Worm (Caenorhabditis elegans) whole organism, mixed stage, embryonic: ENCODE results near the gene str-250.

Source experiments
- M03D4.4 ChIP-seq: sonication (generic microtip); optimal IDR thresholded peaks from 2 replicates; lab custom pipeline; 2017; ENCODE audit warnings: mild to moderate bottlenecking, missing genetic modification characterization, missing compliant biosample characterization
- bed-3 ChIP-seq: fragments of 200-800 bp; sonication (Bioruptor generic); optimal IDR thresholded peaks from 3 replicates; lab custom pipeline; 2018; ENCODE audit warnings: mild to moderate bottlenecking, missing genetic modification characterization, moderate library complexity, missing compliant biosample characterization
- ceh-43 ChIP-seq: fragments of 200-800 bp; sonication (Bioruptor generic); optimal IDR thresholded peaks from 2 replicates; lab custom pipeline; 2018; ENCODE audit warnings: mild to moderate bottlenecking, missing genetic modification characterization, moderate library complexity, missing compliant biosample characterization
- ceh-83 ChIP-seq: fragments of 200-800 bp; sonication (Bioruptor generic); optimal IDR thresholded peaks from 2 replicates; lab custom pipeline; 2018; ENCODE audit warnings: mild to moderate bottlenecking, missing genetic modification characterization, missing compliant biosample characterization
- ces-1 ChIP-seq: fragments of 150-350 bp; optimal IDR thresholded peaks from 2 replicates; lab custom pipeline; 2014; ENCODE audit warnings: missing biosample characterization, missing genetic modification reagents, missing genetic modification characterization
- cnd-1 ChIP-seq: fragments of 200-800 bp; sonication (Bioruptor generic); optimal IDR thresholded peaks from 2 replicates; lab custom pipeline; 2018; ENCODE audit warnings: mild to moderate bottlenecking, missing genetic modification characterization, missing compliant biosample characterization
- elt-1 ChIP-seq: sonication (generic microtip); optimal IDR thresholded peaks from 2 replicates; lab custom pipeline; 2017; ENCODE audit warnings: missing genetic modification characterization, mild to moderate bottlenecking, missing compliant biosample characterization, antibody characterized with exemption, moderate library complexity, borderline replicate concordance; ENCODE audit not compliant: insufficient read depth
- flh-1 ChIP-seq: fragments of 200-800 bp; sonication (Bioruptor generic); optimal IDR thresholded peaks from 2 replicates; lab custom pipeline; 2018; ENCODE audit warnings: mild to moderate bottlenecking, missing genetic modification characterization, moderate library complexity, missing compliant biosample characterization
- ham-2 ChIP-seq: fragments of 200-800 bp; sonication (Bioruptor generic); optimal IDR thresholded peaks from 2 replicates; lab custom pipeline; 2018; ENCODE audit warnings: mild to moderate bottlenecking, missing genetic modification characterization, missing compliant biosample characterization
- hlh-1 ChIP-seq: fragments of 150-350 bp; optimal IDR thresholded peaks from 2 replicates; lab custom pipeline; 2014; ENCODE audit warnings: missing biosample characterization, missing genetic modification reagents, missing genetic modification characterization
- lin-13 ChIP-seq: fragments of 150-350 bp; optimal IDR thresholded peaks from 2 replicates; lab custom pipeline; 2014; ENCODE audit warnings: missing biosample characterization, missing genetic modification characterization
- lin-32 ChIP-seq: fragments of 200-800 bp; sonication (Bioruptor generic); optimal IDR thresholded peaks from 2 replicates; lab custom pipeline; 2018; ENCODE audit warnings: mild to moderate bottlenecking, missing genetic modification characterization, missing compliant biosample characterization
- mab-5 ChIP-seq: fragments of 150-350 bp; optimal IDR thresholded peaks from 2 replicates; lab custom pipeline; 2014; ENCODE audit warnings: missing biosample characterization, missing genetic modification characterization
- mep-1 ChIP-seq: fragments of 150-350 bp; optimal IDR thresholded peaks from 2 replicates; lab custom pipeline; 2017; ENCODE audit warnings: missing biosample characterization, missing genetic modification reagents, missing genetic modification characterization, inconsistent platforms
- mls-2 ChIP-seq: sonication (generic microtip); optimal IDR thresholded peaks from 2 replicates; lab custom pipeline; 2016; ENCODE audit warnings: mild to moderate bottlenecking, missing genetic modification characterization, moderate library complexity, missing compliant biosample characterization
- nhr-12 ChIP-seq: fragments of 150-350 bp; optimal IDR thresholded peaks from 2 replicates; lab custom pipeline; 2014; ENCODE audit warnings: missing biosample characterization, missing genetic modification characterization
- nhr-2 ChIP-seq: fragments of 150-350 bp; optimal IDR thresholded peaks from 2 replicates; lab custom pipeline; 2014; ENCODE audit warnings: missing biosample characterization, missing genetic modification characterization
- nhr-237 ChIP-seq: fragments of 150-350 bp; optimal IDR thresholded peaks from 2 replicates; lab custom pipeline; 2014; ENCODE audit warnings: missing biosample characterization, missing genetic modification characterization
- nhr-28 ChIP-seq: fragments of 150-350 bp; optimal IDR thresholded peaks from 2 replicates; lab custom pipeline; 2014; ENCODE audit warnings: missing biosample characterization, missing genetic modification characterization
- pha-4 ChIP-seq: fragments of 150-350 bp; optimal IDR thresholded peaks from 2 replicates; lab custom pipeline; 2018; ENCODE audit warnings: missing biosample characterization, missing genetic modification reagents, missing genetic modification characterization
- sem-2 ChIP-seq: fragments of 200-800 bp; sonication (Bioruptor generic); optimal IDR thresholded peaks from 2 replicates; lab custom pipeline; 2018; ENCODE audit warnings: mild to moderate bottlenecking, missing genetic modification characterization, missing compliant biosample characterization
- snpc-4 ChIP-seq: fragments of 150-350 bp; optimal IDR thresholded peaks from 2 replicates; lab custom pipeline; 2014; ENCODE audit warnings: missing biosample characterization, missing genetic modification characterization
- sptf-1 ChIP-seq: sonication (generic microtip); optimal IDR thresholded peaks from 2 replicates; lab custom pipeline; 2017; ENCODE audit warnings: mild to moderate bottlenecking, missing genetic modification characterization, moderate library complexity, missing compliant biosample characterization
- tbx-8 ChIP-seq: fragments of 200-800 bp; sonication (Bioruptor generic); optimal IDR thresholded peaks from 2 replicates; lab custom pipeline; 2018; ENCODE audit warnings: mild to moderate bottlenecking, missing genetic modification characterization, moderate library complexity, missing compliant biosample characterization
- unc-120 ChIP-seq: sonication (generic microtip); optimal IDR thresholded peaks from 2 replicates; lab custom pipeline; 2017; ENCODE audit warnings: missing genetic modification characterization, missing compliant biosample characterization; ENCODE audit not compliant: poor library complexity, severe bottlenecking
- unc-39 ChIP-seq: fragments of 150-350 bp; optimal IDR thresholded peaks from 2 replicates; lab custom pipeline; 2014; ENCODE audit warnings: missing biosample characterization, missing genetic modification characterization
- unc-62 ChIP-seq: fragments of 150-350 bp; optimal IDR thresholded peaks from 2 replicates; lab custom pipeline; 2014; ENCODE audit warnings: missing biosample characterization, missing genetic modification reagents, missing genetic modification characterization
- zip-8 ChIP-seq: fragments of 150-350 bp; optimal IDR thresholded peaks from 2 replicates; lab custom pipeline; 2014; ENCODE audit warnings: missing biosample characterization, missing genetic modification characterization
- ztf-11 ChIP-seq: fragments of 150-350 bp; optimal IDR thresholded peaks from 2 replicates; lab custom pipeline; 2014; ENCODE audit warnings: missing biosample characterization, missing genetic modification characterization

The str-250 gene

ce11 chrV:13890473-13890872, 28.0 kb upstream of the str-250 start, which contains the start of gene lbp-8:
lbp-8 (plus strand) TSS chrV:13890773.
- TF ChIP-seq hlh-1 (tag; lab: Kevin White, UChicago) (no peak), mab-5 (tag; lab: Kevin White, UChicago) (no peak), ces-1 (GFP tag; lab: Kevin White, UChicago) (no peak), M03D4.4 (tag; lab: Kevin White, UChicago) (no peak), ceh-43 (GFP tag; lab: Kevin White, UChicago) (no peak), unc-120 (tag; lab: Kevin White, UChicago) (no peak), mls-2 (no peak)

ce11 chrV:13891489-13891888, 27.0 kb upstream of the str-250 start:
- no peak for TF ChIP-seq tbx-8 (GFP tag; lab: Kevin White, UChicago)
- no peak for TF ChIP-seq lin-32 (GFP tag; lab: Kevin White, UChicago)
- no peak for TF ChIP-seq flh-1 (GFP tag; lab: Kevin White, UChicago)
- TF ChIP-seq lin-13 (tag; lab: Kevin White, UChicago): no peak
- TF ChIP-seq mab-5 (tag; lab: Kevin White, UChicago): no peak
- no peak for TF ChIP-seq cnd-1 (tag; lab: Kevin White, UChicago)
- TF ChIP-seq nhr-12 (tag; lab: Kevin White, UChicago): no peak
- no peak for TF ChIP-seq mls-2
- TF ChIP-seq, all 35 proteins: peak for 0

- TF ChIP-seq ham-2 (GFP tag; lab: Kevin White, UChicago) (no peak), unc-120 (tag; lab: Kevin White, UChicago) (peak; percentile 7), mep-1 (peak; percentile 14), elt-1 (tag; lab: Kevin White, UChicago) (no peak), unc-62 (peak; percentile 17)
Observed at ce11 chrV:13892457-13893375, 25.7 kb upstream of the str-250 start, which contains the start of gene sptl-3. sptl-3 (plus strand) TSS chrV:13893325.

- TF ChIP-seq sptf-1 (tag; lab: Kevin White, UChicago) (no peak), bed-3 (GFP tag; lab: Kevin White, UChicago) (no peak), tbx-8 (GFP tag; lab: Kevin White, UChicago) (no peak), lin-32 (GFP tag; lab: Kevin White, UChicago) (no peak), pha-4 (tag; lab: Kevin White, UChicago) (no peak), nhr-12 (tag; lab: Kevin White, UChicago) (no peak)
Observed at ce11 chrV:13893583-13893982, 24.9 kb upstream of the str-250 start.

ce11 chrV:13898356-13898755, 20.1 kb upstream of the str-250 start, which contains the start of gene cyp-35C1:
cyp-35C1 (minus strand) TSS chrV:13898487.
- no peak for TF ChIP-seq mab-5 (tag; lab: Kevin White, UChicago)

DNA sequence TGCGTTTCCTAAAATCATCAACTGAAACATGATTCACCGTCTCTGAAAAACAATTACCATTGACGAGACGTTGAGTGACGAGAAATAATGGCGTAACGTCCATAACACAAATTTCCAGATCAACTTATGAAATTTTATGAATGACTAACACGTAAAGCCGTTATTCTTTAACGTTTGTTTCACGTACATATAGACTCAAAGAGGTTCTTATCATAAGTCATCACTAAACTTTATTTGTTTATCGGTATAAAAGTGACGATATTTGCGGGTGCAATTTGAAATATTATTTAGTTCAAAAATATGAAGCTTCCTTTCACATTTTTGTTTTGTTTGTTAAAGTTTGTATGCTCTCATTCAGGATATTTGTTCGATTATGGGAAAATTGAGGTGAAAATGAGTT, 19.2 kb upstream of the str-250 start, which contains the start of gene oac-3:
oac-3 (plus strand) TSS at position 301 of the 400 bp plus-strand sequence.
- TF ChIP-seq zip-8: no peak
- no peak for TF ChIP-seq mls-2
- no peak for TF ChIP-seq nhr-12 (tag; lab: Kevin White, UChicago)
- TF ChIP-seq unc-62: no peak
- TF ChIP-seq mab-5 (tag; lab: Kevin White, UChicago): no peak
- no peak for TF ChIP-seq hlh-1 (tag; lab: Kevin White, UChicago)
- TF ChIP-seq nhr-2 (tag; lab: Kevin White, UChicago): no peak
- TF ChIP-seq ceh-43 (GFP tag; lab: Kevin White, UChicago): no peak
- no peak for TF ChIP-seq ztf-11 (tag; lab: Kevin White, UChicago)
- TF ChIP-seq nhr-237 (tag; lab: Kevin White, UChicago): no peak
- TF ChIP-seq nhr-28 (tag; lab: Kevin White, UChicago): no peak
- TF ChIP-seq snpc-4 (tag; lab: Kevin White, UChicago): no peak
- no peak for TF ChIP-seq cnd-1 (tag; lab: Kevin White, UChicago)
- TF ChIP-seq unc-39 (tag; lab: Kevin White, UChicago): no peak
- no peak for TF ChIP-seq unc-120 (tag; lab: Kevin White, UChicago)
- no peak for TF ChIP-seq mep-1
- TF ChIP-seq ceh-83 (GFP tag; lab: Kevin White, UChicago): no peak
- no peak for TF ChIP-seq elt-1 (tag; lab: Kevin White, UChicago)
- TF ChIP-seq sem-2 (GFP tag; lab: Kevin White, UChicago): no peak
- TF ChIP-seq lin-13 (tag; lab: Kevin White, UChicago): no peak
